Worm (Caenorhabditis elegans): ENCODE results near the gene cyp-33C12.

The cyp-33C12 gene

ce11 chrV:2204080-2204479 is at the start of gene cyp-33C12:
TSS of gene cyp-33C12 (minus strand) at chrV:2204400.
- no peak for TF ChIP-seq nhr-43 (tag; optimal IDR thresholded peaks at IDR 0.05; ENCODE audit: poor library complexity, severe bottlenecking)
- no peak for TF ChIP-seq fkh-2 (tag; optimal IDR thresholded peaks at IDR 0.05)
- no peak for TF ChIP-seq pha-4 (tag; optimal IDR thresholded peaks at IDR 0.05)

- TF ChIP-seq ceh-9 (tag; optimal IDR thresholded peaks at IDR 0.05) (no peak), ZK546.5 (tag; optimal IDR thresholded peaks at IDR 0.05) (no peak), pqm-1 (tag; optimal IDR thresholded peaks at IDR 0.05) (peak; percentile 13), aly-2 (tag; optimal IDR thresholded peaks at IDR 0.05) (no peak), ztf-11 (tag; optimal IDR thresholded peaks at IDR 0.05) (no peak), elt-1 (tag; optimal IDR thresholded peaks at IDR 0.05) (no peak), elt-3 (tag; optimal IDR thresholded peaks at IDR 0.05) (no peak), nfya-1 (tag; optimal IDR thresholded peaks at IDR 0.05; ENCODE audit: insufficient read depth) (no peak), jun-1 (tag; optimal IDR thresholded peaks at IDR 0.05) (no peak), unc-62 (GFP tag; optimal IDR thresholded peaks at IDR 0.05) (no peak), fkh-10 (GFP tag; optimal IDR thresholded peaks at IDR 0.05) (no peak), nhr-23 (tag; optimal IDR thresholded peaks at IDR 0.05) (no peak), elt-2 (tag; optimal IDR thresholded peaks at IDR 0.05) (peak; percentile 55), tbx-2 (tag; optimal IDR thresholded peaks at IDR 0.05) (no peak)
Observed at ce11 chrV:2251774-2252173, 47.6 kb upstream of the cyp-33C12 start.

- TF ChIP-seq unc-62 (GFP tag; optimal IDR thresholded peaks at IDR 0.05) (no peak), fkh-2 (tag; optimal IDR thresholded peaks at IDR 0.05) (no peak), fkh-10 (GFP tag; optimal IDR thresholded peaks at IDR 0.05) (no peak), nhr-77 (tag; optimal IDR thresholded peaks at IDR 0.05) (no peak), pha-4 (tag; optimal IDR thresholded peaks at IDR 0.05) (peak; percentile 72), fos-1 (tag; optimal IDR thresholded peaks at IDR 0.05) (no peak), nhr-43 (tag; optimal IDR thresholded peaks at IDR 0.05; ENCODE audit: poor library complexity, severe bottlenecking) (no peak), aly-2 (tag; optimal IDR thresholded peaks at IDR 0.05) (no peak), jun-1 (tag; optimal IDR thresholded peaks at IDR 0.05) (peak; percentile 71), ceh-28 (tag; optimal IDR thresholded peaks at IDR 0.05) (peak; percentile 15), hmg-11 (tag; optimal IDR thresholded peaks at IDR 0.05) (no peak), mml-1 (tag; optimal IDR thresholded peaks at IDR 0.05) (no peak), nhr-76 (tag; optimal IDR thresholded peaks at IDR 0.05) (no peak), snpc-4 (tag; optimal IDR thresholded peaks at IDR 0.05) (no peak), nhr-23 (tag; optimal IDR thresholded peaks at IDR 0.05) (peak; percentile 19), sea-2 (GFP tag; optimal IDR thresholded peaks at IDR 0.05) (no peak), elt-2 (tag; optimal IDR thresholded peaks at IDR 0.05) (peak; percentile 78), nhr-12 (tag; optimal IDR thresholded peaks at IDR 0.05) (no peak), elt-3 (tag; optimal IDR thresholded peaks at IDR 0.05) (no peak), daf-12 (tag; optimal IDR thresholded peaks at IDR 0.05) (no peak), egl-27 (tag; optimal IDR thresholded peaks at IDR 0.05) (no peak), ama-1 (optimal IDR thresholded peaks at IDR 0.05) (no peak), lsy-12 (tag; optimal IDR thresholded peaks at IDR 0.05) (no peak), zag-1 (tag; optimal IDR thresholded peaks at IDR 0.05) (no peak), ztf-11 (tag; optimal IDR thresholded peaks at IDR 0.05) (no peak), ceh-9 (tag; optimal IDR thresholded peaks at IDR 0.05) (no peak), ztf-4 (tag; optimal IDR thresholded peaks at IDR 0.05) (no peak), tbx-2 (tag; optimal IDR thresholded peaks at IDR 0.05) (no peak), nhr-11 (tag; optimal IDR thresholded peaks at IDR 0.05) (no peak), unc-39 (tag; optimal IDR thresholded peaks at IDR 0.05) (no peak), egl-5 (tag; optimal IDR thresholded peaks at IDR 0.05) (no peak), elt-1 (tag; optimal IDR thresholded peaks at IDR 0.05) (no peak), lin-15B (tag; optimal IDR thresholded peaks at IDR 0.05) (no peak), ceh-16 (tag; optimal IDR thresholded peaks at IDR 0.05) (no peak), ZK546.5 (tag; optimal IDR thresholded peaks at IDR 0.05) (no peak), mdl-1 (tag; optimal IDR thresholded peaks at IDR 0.05) (no peak), ceh-82 (tag; optimal IDR thresholded peaks at IDR 0.05) (no peak), pqm-1 (tag; optimal IDR thresholded peaks at IDR 0.05) (peak; percentile 68), R02D3.7 (tag; optimal IDR thresholded peaks at IDR 0.05) (no peak), nfya-1 (tag; optimal IDR thresholded peaks at IDR 0.05; ENCODE audit: insufficient read depth) (peak; percentile 20), eor-1 (tag; optimal IDR thresholded peaks at IDR 0.05) (no peak), nhr-237 (tag; optimal IDR thresholded peaks at IDR 0.05) (no peak), lin-39 (tag; optimal IDR thresholded peaks at IDR 0.05) (no peak), skn-1 (tag; optimal IDR thresholded peaks at IDR 0.05) (no peak), nhr-25 (tag; optimal IDR thresholded peaks at IDR 0.05) (no peak), nhr-28 (tag; optimal IDR thresholded peaks at IDR 0.05) (no peak), nhr-67 (tag; optimal IDR thresholded peaks at IDR 0.05) (no peak)
Observed at ce11 chrV:2250126-2250590, 46.0 kb upstream of the cyp-33C12 start, which contains the start of gene cyp-33C7. TSS of gene cyp-33C7 (plus strand) at chrV:2250540.
